Worm (Caenorhabditis elegans) whole organism, late embryonic: ENCODE measurements around the gene mdt-20.

ENCODE experiments used
- C08G9.2 ChIP-seq: sonication (generic microtip); optimal IDR thresholded peaks from 2 replicates; lab custom pipeline; 2016; ENCODE audit warnings: mild to moderate bottlenecking, missing genetic modification characterization, moderate library complexity, missing compliant biosample characterization
- F13H6.1 ChIP-seq: sonication (generic microtip); optimal IDR thresholded peaks from 2 replicates; lab custom pipeline; 2016; ENCODE audit warnings: missing genetic modification characterization, missing compliant biosample characterization
- K02D7.2 ChIP-seq: sonication (generic microtip); optimal IDR thresholded peaks from 2 replicates; lab custom pipeline; 2017; ENCODE audit warnings: mild to moderate bottlenecking, missing genetic modification characterization, missing compliant biosample characterization
- K09A11.1 ChIP-seq: sonication (generic microtip); optimal IDR thresholded peaks from 2 replicates; lab custom pipeline; 2017; ENCODE audit warnings: antibody characterized with exemption, mild to moderate bottlenecking, missing genetic modification characterization, missing compliant biosample characterization; ENCODE audit not compliant: insufficient read depth
- T23F11.4 ChIP-seq: fragments of 200-800 bp; sonication (Bioruptor generic); optimal IDR thresholded peaks from 2 replicates; lab custom pipeline; 2018; ENCODE audit warnings: mild to moderate bottlenecking, missing genetic modification characterization, missing compliant biosample characterization
- ahr-1 ChIP-seq: sonication (generic microtip); optimal IDR thresholded peaks from 2 replicates; lab custom pipeline; 2016; ENCODE audit warnings: missing genetic modification characterization, missing compliant biosample characterization
- ama-1 ChIP-seq: fragments of 150-350 bp; optimal IDR thresholded peaks from 2 replicates; lab custom pipeline; 2014
- ceh-14 ChIP-seq: sonication (generic microtip); optimal IDR thresholded peaks from 2 replicates; lab custom pipeline; 2016; ENCODE audit warnings: missing genotype, missing genetic modification characterization, missing compliant biosample characterization
- ceh-18 ChIP-seq: sonication (generic microtip); optimal IDR thresholded peaks from 2 replicates; lab custom pipeline; 2016; ENCODE audit warnings: missing genetic modification characterization, missing compliant biosample characterization
- ceh-2 ChIP-seq: sonication (generic microtip); optimal IDR thresholded peaks from 2 replicates; lab custom pipeline; 2016; ENCODE audit warnings: missing genotype, missing genetic modification characterization, missing compliant biosample characterization
- ceh-24 ChIP-seq: sonication (generic microtip); optimal IDR thresholded peaks from 2 replicates; lab custom pipeline; 2016; ENCODE audit warnings: mild to moderate bottlenecking, missing genetic modification characterization, missing compliant biosample characterization
- ceh-30 ChIP-seq: fragments of 150-350 bp; optimal IDR thresholded peaks from 2 replicates; lab custom pipeline; 2014; ENCODE audit warnings: missing biosample characterization, missing genetic modification characterization
- ceh-31 ChIP-seq: sonication (generic microtip); optimal IDR thresholded peaks from 2 replicates; lab custom pipeline; 2016; ENCODE audit warnings: missing genetic modification characterization, missing compliant biosample characterization
- ceh-34 ChIP-seq: sonication (generic microtip); optimal IDR thresholded peaks from 2 replicates; lab custom pipeline; 2016; ENCODE audit warnings: mild to moderate bottlenecking, missing genetic modification characterization, missing compliant biosample characterization
- ceh-6 ChIP-seq: fragments of 200-800 bp; sonication (Bioruptor generic); optimal IDR thresholded peaks from 2 replicates; lab custom pipeline; 2018; ENCODE audit warnings: mild to moderate bottlenecking, missing genetic modification characterization, missing compliant biosample characterization
- che-1 ChIP-seq: sonication (generic microtip); optimal IDR thresholded peaks from 2 replicates; lab custom pipeline; 2016; ENCODE audit warnings: mild to moderate bottlenecking, missing genetic modification characterization, missing compliant biosample characterization
- dmd-4 ChIP-seq: sonication (generic microtip); optimal IDR thresholded peaks from 2 replicates; lab custom pipeline; 2016; ENCODE audit warnings: borderline replicate concordance, missing genetic modification characterization, missing compliant biosample characterization
- elt-2 ChIP-seq: sonication (generic microtip); optimal IDR thresholded peaks from 2 replicates; lab custom pipeline; 2016; ENCODE audit warnings: missing genetic modification reagents, missing genetic modification characterization, missing compliant biosample characterization
- elt-4 ChIP-seq: sonication (generic microtip); optimal IDR thresholded peaks from 2 replicates; lab custom pipeline; 2016; ENCODE audit warnings: missing genetic modification characterization, missing compliant biosample characterization
- ets-4 ChIP-seq: sonication (generic microtip); optimal IDR thresholded peaks from 2 replicates; lab custom pipeline; 2016; ENCODE audit warnings: missing genetic modification characterization, missing compliant biosample characterization
- hlh-15 ChIP-seq: sonication (generic microtip); optimal IDR thresholded peaks from 2 replicates; lab custom pipeline; 2016; ENCODE audit warnings: missing genetic modification characterization, missing compliant biosample characterization
- hlh-30 ChIP-seq: sonication (generic microtip); optimal IDR thresholded peaks from 2 replicates; lab custom pipeline; 2017; ENCODE audit warnings: antibody characterized with exemption, missing genetic modification characterization, missing compliant biosample characterization; ENCODE audit not compliant: insufficient read depth
- hlh-6 ChIP-seq: sonication (generic microtip); optimal IDR thresholded peaks from 2 replicates; lab custom pipeline; 2016; ENCODE audit warnings: missing genotype, missing genetic modification characterization, missing compliant biosample characterization
- hlh-8 ChIP-seq: sonication (generic microtip); optimal IDR thresholded peaks from 2 replicates; lab custom pipeline; 2016; ENCODE audit warnings: missing genotype, missing genetic modification characterization, missing compliant biosample characterization
- lin-11 ChIP-seq: fragments of 200-800 bp; sonication (Bioruptor generic); optimal IDR thresholded peaks from 2 replicates; lab custom pipeline; 2018; ENCODE audit warnings: mild to moderate bottlenecking, missing genetic modification characterization, missing compliant biosample characterization
- madf-2 ChIP-seq: sonication (generic microtip); optimal IDR thresholded peaks from 2 replicates; lab custom pipeline; 2017; ENCODE audit warnings: missing genetic modification characterization, missing compliant biosample characterization
- mec-3 ChIP-seq: sonication (generic microtip); optimal IDR thresholded peaks from 2 replicates; lab custom pipeline; 2016; ENCODE audit warnings: borderline replicate concordance, missing genetic modification characterization, missing compliant biosample characterization
- nfya-1 ChIP-seq: sonication (generic microtip); optimal IDR thresholded peaks from 2 replicates; lab custom pipeline; 2017; ENCODE audit warnings: missing genetic modification characterization, mild to moderate bottlenecking, missing compliant biosample characterization, antibody characterized with exemption, moderate library complexity
- nhr-11 ChIP-seq: fragments of 150-350 bp; optimal IDR thresholded peaks from 2 replicates; lab custom pipeline; 2014; ENCODE audit warnings: missing biosample characterization, missing genetic modification characterization
- nhr-232 ChIP-seq: sonication (generic microtip); optimal IDR thresholded peaks from 2 replicates; lab custom pipeline; 2016; ENCODE audit warnings: missing genetic modification characterization, missing compliant biosample characterization
- npax-4 ChIP-seq: sonication (generic microtip); optimal IDR thresholded peaks from 2 replicates; lab custom pipeline; 2016; ENCODE audit warnings: missing genetic modification characterization, missing compliant biosample characterization
- pax-1 ChIP-seq: fragments of 150-350 bp; optimal IDR thresholded peaks from 2 replicates; lab custom pipeline; 2014; ENCODE audit warnings: missing biosample characterization, missing genetic modification characterization
- pha-4 ChIP-seq: fragments of 150-350 bp; optimal IDR thresholded peaks from 2 replicates; lab custom pipeline; 2018; ENCODE audit warnings: missing biosample characterization, missing genetic modification reagents, missing genetic modification characterization
- pros-1 ChIP-seq: fragments of 150-350 bp; optimal IDR thresholded peaks from 2 replicates; lab custom pipeline; 2014; ENCODE audit warnings: missing biosample characterization, missing genetic modification reagents, missing genetic modification characterization
- rnt-1 ChIP-seq: sonication (generic microtip); optimal IDR thresholded peaks from 2 replicates; lab custom pipeline; 2016; ENCODE audit warnings: missing genetic modification characterization, missing compliant biosample characterization
- sdc-2 ChIP-seq: sonication (generic microtip); optimal IDR thresholded peaks from 2 replicates; lab custom pipeline; 2016; ENCODE audit warnings: missing genotype, missing genetic modification characterization, missing compliant biosample characterization
- sox-2 ChIP-seq: fragments of 200-800 bp; sonication (Bioruptor generic); IDR thresholded peaks from 2 replicates; pipeline ENCODE4 v1.3.6; 2022; ENCODE audit warnings: missing genetic modification reagents, missing genetic modification characterization, missing compliant biosample characterization
- sox-4 ChIP-seq: sonication (generic microtip); optimal IDR thresholded peaks from 2 replicates; lab custom pipeline; 2017; ENCODE audit warnings: mild to moderate bottlenecking, missing genetic modification characterization, inconsistent platforms, missing compliant biosample characterization
- tbx-2 ChIP-seq: sonication (generic microtip); optimal IDR thresholded peaks from 2 replicates; lab custom pipeline; 2016; ENCODE audit warnings: missing genetic modification characterization, missing compliant biosample characterization
- unc-42 ChIP-seq: sonication (generic microtip); optimal IDR thresholded peaks from 2 replicates; lab custom pipeline; 2016; ENCODE audit warnings: missing genotype, missing genetic modification characterization, missing compliant biosample characterization
- unc-55 ChIP-seq: sonication (generic microtip); optimal IDR thresholded peaks from 2 replicates; lab custom pipeline; 2017; ENCODE audit warnings: missing biosample characterization, missing genetic modification reagents, missing genetic modification characterization
- unc-86 ChIP-seq: sonication (generic microtip); optimal IDR thresholded peaks from 2 replicates; lab custom pipeline; 2016; ENCODE audit warnings: missing genetic modification characterization, missing compliant biosample characterization

The mdt-20 gene

ce11 chrIV:1209320-1209719 is 21.7 kb downstream of the mdt-20 start:
- TF ChIP-seq dmd-4: no peak
- no peak for TF ChIP-seq tbx-2 (tag; lab: Kevin White, UChicago)
- TF ChIP-seq unc-42 (tag; lab: Kevin White, UChicago): no peak
- TF ChIP-seq ama-1 (lab: Kevin White, UChicago): no peak
- TF ChIP-seq, all 69 proteins: peak for 0

- TF ChIP-seq npax-4 (tag; lab: Kevin White, UChicago) (no peak), hlh-8 (no peak), ceh-30 (tag; lab: Kevin White, UChicago) (no peak), ets-4 (tag; lab: Kevin White, UChicago) (no peak), C08G9.2 (no peak), unc-86 (no peak), ahr-1 (tag; lab: Kevin White, UChicago) (no peak), ceh-24 (no peak), mec-3 (no peak), K09A11.1 (tag; lab: Kevin White, UChicago) (no peak), F13H6.1 (tag; lab: Kevin White, UChicago) (no peak), ceh-2 (tag; lab: Kevin White, UChicago) (no peak), elt-4 (no peak), nhr-11 (no peak)
Observed at ce11 chrIV:1209813-1210212, 22.2 kb downstream of the mdt-20 start.

ce11 chrIV:1211902-1212301 is 24.3 kb downstream of the mdt-20 start:
- TF ChIP-seq sox-2 (GFP tag; lab: Robert Waterston, UW): no peak

- TF ChIP-seq T23F11.4 (GFP tag; lab: Kevin White, UChicago) (no peak), unc-42 (tag; lab: Kevin White, UChicago) (peak; percentile 89)
Observed at ce11 chrIV:1212357-1212756, 24.8 kb downstream of the mdt-20 start.

ce11 chrIV:1213192-1213591 is 25.6 kb downstream of the mdt-20 start:
- no peak for TF ChIP-seq pha-4 (tag; lab: Kevin White, UChicago)
- TF ChIP-seq hlh-30 (tag; lab: Kevin White, UChicago): peak; percentile 34
- no peak for TF ChIP-seq pros-1
- peak; percentile 21 for TF ChIP-seq ceh-14 (tag; lab: Kevin White, UChicago)
- TF ChIP-seq ceh-18 (tag; lab: Kevin White, UChicago): peak; percentile 28
- TF ChIP-seq tbx-2 (tag; lab: Kevin White, UChicago): peak; percentile 54
- TF ChIP-seq ceh-31 (tag; lab: Kevin White, UChicago): peak; percentile 82
- TF ChIP-seq unc-42 (tag; lab: Kevin White, UChicago): peak; percentile 48

DNA sequence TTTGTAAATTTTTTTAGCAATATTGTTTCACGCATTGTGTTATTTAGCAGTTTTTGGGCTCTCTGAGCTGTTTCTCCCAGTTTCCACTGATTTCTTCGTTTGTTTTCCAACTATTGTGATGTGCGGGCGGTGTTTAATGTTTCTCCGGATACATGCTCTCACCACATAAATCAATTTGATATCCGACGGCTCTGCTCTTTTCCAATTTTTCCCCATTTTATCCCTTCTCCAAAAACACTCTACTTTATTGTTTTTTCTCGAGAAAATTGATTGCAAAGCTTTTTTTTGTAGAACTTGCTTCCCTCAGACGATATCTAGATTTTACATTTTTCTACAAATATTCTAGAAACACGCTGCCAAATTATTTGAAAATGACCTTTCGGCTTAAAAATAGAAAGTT is 27.9 kb downstream of the mdt-20 start:
- TF ChIP-seq lin-11 (tag; lab: Kevin White, UChicago): no peak
- TF ChIP-seq madf-2: no peak
- TF ChIP-seq che-1: no peak
- no peak for TF ChIP-seq nfya-1 (tag; lab: Kevin White, UChicago)
- no peak for TF ChIP-seq ceh-2 (tag; lab: Kevin White, UChicago)
- no peak for TF ChIP-seq ceh-6 (GFP tag; lab: Kevin White, UChicago)
- no peak for TF ChIP-seq ceh-34
- TF ChIP-seq sox-4 (tag; lab: Kevin White, UChicago): no peak
- no peak for TF ChIP-seq sdc-2
- TF ChIP-seq rnt-1 (tag; lab: Kevin White, UChicago): no peak
- no peak for TF ChIP-seq K02D7.2 (tag; lab: Kevin White, UChicago)
- no peak for TF ChIP-seq ama-1 (lab: Kevin White, UChicago)
- TF ChIP-seq hlh-15 (tag; lab: Kevin White, UChicago): no peak
- no peak for TF ChIP-seq nhr-232 (tag; lab: Kevin White, UChicago)
- no peak for TF ChIP-seq pax-1 (tag; lab: Kevin White, UChicago)
- no peak for TF ChIP-seq elt-2 (tag; lab: Kevin White, UChicago)
- TF ChIP-seq hlh-6: no peak
- TF ChIP-seq unc-55 (GFP tag; lab: Kevin White, UChicago): no peak
